Worm (Caenorhabditis elegans) whole organism, L4 larva: ENCODE results near the gene lon-2.
A peak's percentile ranks its signal among the peaks of the same experiment; 100 is the strongest.

ENCODE experiments used
- F10B5.3 ChIP-seq: sonication (generic microtip); optimal IDR thresholded peaks from 2 replicates; lab custom pipeline; 2016; ENCODE audit warnings: mild to moderate bottlenecking, missing genetic modification characterization, missing compliant biosample characterization
- F37D6.2 ChIP-seq: sonication (generic microtip); optimal IDR thresholded peaks from 2 replicates; lab custom pipeline; 2016; ENCODE audit warnings: mild to moderate bottlenecking, missing genetic modification characterization, missing compliant biosample characterization
- R02D3.7 ChIP-seq: fragments of 150-350 bp; sonication (generic microtip); optimal IDR thresholded peaks from 3 replicates; lab custom pipeline; 2014; ENCODE audit warnings: missing biosample characterization, missing genetic modification characterization
- ZK337.2 ChIP-seq: fragments of 200-800 bp; sonication (Bioruptor generic); IDR thresholded peaks from 2 replicates; pipeline ENCODE4 v1.3.6; 2022; ENCODE audit warnings: missing genetic modification reagents, missing genetic modification characterization, missing compliant biosample characterization
- ZK546.5 ChIP-seq, 2 experiments: sonication (generic microtip); optimal IDR thresholded peaks; 2 replicates each; lab custom pipeline; 2017; ENCODE audit warnings: missing biosample characterization in 2 of 2, missing genetic modification characterization in 2 of 2
- attf-4 ChIP-seq: sonication (generic microtip); optimal IDR thresholded peaks from 3 replicates; lab custom pipeline; 2017; ENCODE audit warnings: missing biosample characterization, missing genetic modification characterization
- ceh-32 ChIP-seq: sonication (generic microtip); optimal IDR thresholded peaks from 2 replicates; lab custom pipeline; 2016; ENCODE audit warnings: mild to moderate bottlenecking, missing genetic modification characterization, missing compliant biosample characterization; ENCODE audit not compliant: poor library complexity
- ceh-44 ChIP-seq: fragments of 200-800 bp; sonication (Bioruptor generic); IDR thresholded peaks from 2 replicates; pipeline ENCODE4 v1.3.6; 2022; ENCODE audit warnings: missing genetic modification reagents, missing genetic modification characterization, missing compliant biosample characterization
- ceh-62 ChIP-seq: sonication (generic microtip); optimal IDR thresholded peaks from 2 replicates; lab custom pipeline; 2017; ENCODE audit warnings: missing biosample characterization, missing genetic modification characterization
- ceh-82 ChIP-seq: sonication (generic microtip); optimal IDR thresholded peaks from 2 replicates; lab custom pipeline; 2017; ENCODE audit warnings: missing biosample characterization, missing genetic modification characterization
- daf-12 ChIP-seq: fragments of 150-350 bp; optimal IDR thresholded peaks from 2 replicates; lab custom pipeline; 2014; ENCODE audit warnings: missing biosample characterization, missing genetic modification reagents, missing genetic modification characterization
- daf-19 ChIP-seq: fragments of 200-800 bp; sonication (Bioruptor generic); conservative IDR thresholded peaks from 2 replicates; pipeline ENCODE4 v1.3.6; 2022; ENCODE audit warnings: missing genetic modification characterization, missing compliant biosample characterization
- daf-8 ChIP-seq: fragments of 200-800 bp; sonication (Bioruptor generic); IDR thresholded peaks from 2 replicates; pipeline ENCODE4 v1.3.6; 2022; ENCODE audit warnings: missing genetic modification characterization, missing compliant biosample characterization
- dmd-8 ChIP-seq: fragments of 200-800 bp; sonication (Bioruptor generic); IDR thresholded peaks from 2 replicates; pipeline ENCODE4 v1.3.6; 2022; ENCODE audit warnings: missing genetic modification characterization, missing compliant biosample characterization
- dmd-9 ChIP-seq: fragments of 200-800 bp; sonication (Bioruptor generic); IDR thresholded peaks from 2 replicates; pipeline ENCODE4 v1.3.6; 2022; ENCODE audit warnings: missing genetic modification reagents, missing genetic modification characterization, missing compliant biosample characterization
- egl-27 ChIP-seq: sonication (generic microtip); optimal IDR thresholded peaks from 3 replicates; lab custom pipeline; 2017; ENCODE audit warnings: missing biosample characterization, missing genetic modification reagents, missing genetic modification characterization
- egl-43 ChIP-seq: fragments of 200-800 bp; sonication (Bioruptor generic); IDR thresholded peaks from 2 replicates; pipeline ENCODE4 v1.3.6; 2022; ENCODE audit warnings: missing genetic modification reagents, missing genetic modification characterization, missing compliant biosample characterization
- fkh-10 ChIP-seq: fragments of 150-350 bp; optimal IDR thresholded peaks from 2 replicates; lab custom pipeline; 2014; ENCODE audit warnings: missing biosample characterization, missing genetic modification reagents, missing genetic modification characterization
- fos-1 ChIP-seq: fragments of 150-350 bp; optimal IDR thresholded peaks from 2 replicates; lab custom pipeline; 2014; ENCODE audit warnings: missing biosample characterization, missing genetic modification characterization
- jun-1 ChIP-seq: fragments of 150-350 bp; optimal IDR thresholded peaks from 2 replicates; lab custom pipeline; 2014; ENCODE audit warnings: missing biosample characterization, missing genetic modification reagents, missing genetic modification characterization
- lin-15B ChIP-seq: fragments of 150-350 bp; sonication (generic microtip); optimal IDR thresholded peaks from 3 replicates; lab custom pipeline; 2014; ENCODE audit warnings: missing biosample characterization, missing genetic modification characterization
- lin-38 ChIP-seq: fragments of 200-800 bp; sonication (Bioruptor generic); IDR thresholded peaks from 2 replicates; pipeline ENCODE4 v1.3.6; 2022; ENCODE audit warnings: missing genetic modification reagents, missing genetic modification characterization, missing compliant biosample characterization
- madf-5 ChIP-seq, 2 experiments: fragments of 200-800 bp; sonication (Bioruptor generic); IDR thresholded peaks; 2 replicates each; pipeline ENCODE4 v1.3.6; 2022; ENCODE audit warnings: missing compliant biosample characterization in 2 of 2, missing genetic modification characterization in 2 of 2
- mdt-29 ChIP-seq: fragments of 200-800 bp; sonication (Bioruptor generic); IDR thresholded peaks from 2 replicates; pipeline ENCODE4 v1.3.6; 2022; ENCODE audit warnings: missing genetic modification reagents, missing genetic modification characterization, missing compliant biosample characterization
- mep-1 ChIP-seq: fragments of 150-350 bp; sonication (generic microtip); optimal IDR thresholded peaks from 3 replicates; lab custom pipeline; 2014; ENCODE audit warnings: missing biosample characterization, missing genetic modification characterization
- mes-2 ChIP-seq: sonication (generic microtip); optimal IDR thresholded peaks from 2 replicates; lab custom pipeline; 2016; ENCODE audit warnings: missing genotype, mild to moderate bottlenecking, missing genetic modification characterization, missing compliant biosample characterization; ENCODE audit not compliant: poor library complexity, severe bottlenecking
- mxl-3 ChIP-seq: fragments of 200-800 bp; sonication (Bioruptor generic); optimal IDR thresholded peaks from 2 replicates; lab custom pipeline; 2018; ENCODE audit warnings: mild to moderate bottlenecking, missing genetic modification characterization, missing compliant biosample characterization
- nhr-10 ChIP-seq: fragments of 150-350 bp; optimal IDR thresholded peaks from 2 replicates; lab custom pipeline; 2014; ENCODE audit warnings: missing biosample characterization, missing genetic modification characterization
- nhr-111 ChIP-seq: fragments of 200-800 bp; sonication (Bioruptor generic); optimal IDR thresholded peaks from 2 replicates; lab custom pipeline; 2018; ENCODE audit warnings: mild to moderate bottlenecking, missing genetic modification characterization, missing compliant biosample characterization
- nhr-237 ChIP-seq: sonication (generic microtip); optimal IDR thresholded peaks from 2 replicates; lab custom pipeline; 2017; ENCODE audit warnings: missing biosample characterization, missing genetic modification characterization
- nhr-25 ChIP-seq: sonication (generic microtip); optimal IDR thresholded peaks from 2 replicates; lab custom pipeline; 2017; ENCODE audit warnings: missing genetic modification characterization, mild to moderate bottlenecking, missing compliant biosample characterization, antibody characterized with exemption, moderate library complexity, borderline replicate concordance; ENCODE audit not compliant: insufficient read depth
- nhr-6 ChIP-seq: fragments of 150-350 bp; optimal IDR thresholded peaks from 2 replicates; lab custom pipeline; 2014; ENCODE audit warnings: missing biosample characterization, missing genetic modification characterization
- nhr-76 ChIP-seq: fragments of 150-350 bp; optimal IDR thresholded peaks from 2 replicates; lab custom pipeline; 2014; ENCODE audit warnings: missing biosample characterization, missing genetic modification characterization
- nhr-77 ChIP-seq: fragments of 150-350 bp; optimal IDR thresholded peaks from 2 replicates; lab custom pipeline; 2014; ENCODE audit warnings: missing biosample characterization, missing genetic modification characterization
- saeg-2 ChIP-seq: fragments of 200-800 bp; sonication (Bioruptor generic); IDR thresholded peaks from 2 replicates; pipeline ENCODE4 v1.3.6; 2022; ENCODE audit warnings: missing genetic modification reagents, missing genetic modification characterization, missing compliant biosample characterization
- set-16 ChIP-seq: fragments of 200-800 bp; sonication (Bioruptor generic); IDR thresholded peaks from 2 replicates; pipeline ENCODE4 v1.3.6; 2022; ENCODE audit warnings: missing genetic modification reagents, missing genetic modification characterization, missing compliant biosample characterization
- skn-1 ChIP-seq: fragments of 150-350 bp; optimal IDR thresholded peaks from 2 replicates; lab custom pipeline; 2014; ENCODE audit warnings: missing biosample characterization, missing genetic modification characterization
- spr-1 ChIP-seq: sonication (generic microtip); optimal IDR thresholded peaks from 2 replicates; lab custom pipeline; 2016; ENCODE audit warnings: mild to moderate bottlenecking, missing genetic modification characterization, missing compliant biosample characterization
- spr-3 ChIP-seq: fragments of 200-800 bp; sonication (Bioruptor generic); optimal IDR thresholded peaks from 2 replicates; lab custom pipeline; 2018; ENCODE audit warnings: mild to moderate bottlenecking, missing genetic modification characterization, missing compliant biosample characterization
- unc-130 ChIP-seq: sonication (generic microtip); optimal IDR thresholded peaks from 2 replicates; lab custom pipeline; 2016; ENCODE audit warnings: missing genetic modification reagents, missing genetic modification characterization, missing compliant biosample characterization
- unc-39 ChIP-seq: sonication (generic microtip); optimal IDR thresholded peaks from 2 replicates; lab custom pipeline; 2017; ENCODE audit warnings: missing biosample characterization, missing genetic modification characterization
- unc-62 ChIP-seq, 3 experiments: fragments of 150-350 bp in 1 of 3; sonication (generic microtip); optimal IDR thresholded peaks in 2 of 3; peaks in 1 of 3; 1 replicate in 1 of 3; 2 replicates in 2 of 3; lab custom pipeline; 2014 to 2017; ENCODE audit warnings: missing biosample characterization in 3 of 3, missing genetic modification characterization in 3 of 3, missing genetic modification reagents in 3 of 3, missing genotype in 1 of 3
- vab-7 ChIP-seq: fragments of 200-800 bp; sonication (Bioruptor generic); IDR thresholded peaks from 2 replicates; pipeline ENCODE4 v1.3.6; 2022; ENCODE audit warnings: missing genetic modification reagents, missing genetic modification characterization, missing compliant biosample characterization
- zag-1 ChIP-seq: fragments of 150-350 bp; optimal IDR thresholded peaks from 2 replicates; lab custom pipeline; 2014; ENCODE audit warnings: missing biosample characterization, missing genetic modification characterization
- zfp-2 ChIP-seq: sonication (generic microtip); optimal IDR thresholded peaks from 2 replicates; lab custom pipeline; 2016; ENCODE audit warnings: mild to moderate bottlenecking, missing genetic modification characterization, missing compliant biosample characterization
- zfp-3 ChIP-seq: fragments of 200-800 bp; sonication (Bioruptor generic); conservative IDR thresholded peaks from 2 replicates; pipeline ENCODE4 v1.3.6; 2022; ENCODE audit warnings: missing genetic modification reagents, missing genetic modification characterization, missing compliant biosample characterization
- zip-11 ChIP-seq: fragments of 200-800 bp; sonication (Bioruptor generic); IDR thresholded peaks from 2 replicates; pipeline ENCODE4 v1.3.6; 2022; ENCODE audit warnings: missing genetic modification characterization, missing compliant biosample characterization

The lon-2 gene

DNA sequence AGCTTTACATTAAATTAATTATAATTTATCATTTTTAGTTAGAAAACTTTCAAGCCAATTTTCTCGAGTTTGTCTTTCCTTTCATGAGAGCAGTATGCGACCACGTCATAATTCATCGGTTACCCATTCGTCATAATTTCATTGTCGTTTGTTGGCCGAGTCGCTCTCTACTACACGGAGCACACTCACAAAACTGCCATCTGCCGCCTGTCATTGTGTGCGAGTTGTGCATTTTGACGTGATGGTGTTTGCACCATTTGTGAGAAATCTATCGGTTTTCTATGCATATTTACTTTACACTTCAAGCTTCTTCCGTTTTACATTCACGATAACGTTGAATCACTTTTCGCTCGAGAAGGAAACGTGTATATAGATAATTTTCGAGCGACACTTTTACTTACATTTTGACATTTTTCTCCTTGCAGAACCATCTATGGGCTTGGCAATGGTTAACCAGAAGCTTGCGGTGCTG is 42.1 kb downstream of the lon-2 start, which contains the start of gene dhhc-10 (continued):
- TF ChIP-seq F10B5.3 (tag; lab: Kevin White, UChicago) = no peak
- TF ChIP-seq daf-19 = no peak
- TF ChIP-seq daf-8 = no peak
- no peak for TF ChIP-seq zfp-3 (GFP tag; lab: Robert Waterston, UW)
- TF ChIP-seq mdt-29 (GFP tag; lab: Robert Waterston, UW) = no peak
- TF ChIP-seq nhr-111 = no peak
- TF ChIP-seq ceh-62 = no peak
- peak; percentile 62; the same call in 1 of the 2 replicates for TF ChIP-seq egl-43 (GFP tag; lab: Robert Waterston, UW)
- 0 out of 2 replicates have a peak, but pooled peaks have one; percentile 14 for TF ChIP-seq lin-38 (GFP tag; lab: Robert Waterston, UW)
- TF ChIP-seq F37D6.2 (tag; lab: Kevin White, UChicago) = no peak
- no peak for TF ChIP-seq ZK337.2 (GFP tag; lab: Robert Waterston, UW)
- no peak for TF ChIP-seq spr-1 (tag; lab: Kevin White, UChicago)
- no peak for TF ChIP-seq lin-15B (tag; lab: Kevin White, UChicago)
- TF ChIP-seq daf-12 = no peak
- TF ChIP-seq nhr-76 = no peak
- TF ChIP-seq zip-11 = no peak
- TF ChIP-seq zfp-2 (tag; lab: Kevin White, UChicago) = no peak
- no peak for TF ChIP-seq saeg-2 (GFP tag; lab: Robert Waterston, UW)
- no peak for TF ChIP-seq attf-4 (tag; lab: Kevin White, UChicago)
- TF ChIP-seq nhr-25 (tag; lab: Kevin White, UChicago) = no peak
- no peak for TF ChIP-seq unc-130 (GFP tag; lab: Kevin White, UChicago)
- no peak for TF ChIP-seq ceh-44 (GFP tag; lab: Robert Waterston, UW)
- no peak for TF ChIP-seq dmd-9 (GFP tag; lab: Robert Waterston, UW)
- peak; percentile 68 for TF ChIP-seq nhr-77 (tag; lab: Kevin White, UChicago)
- TF ChIP-seq mep-1 (tag; lab: Kevin White, UChicago) = peak; percentile 67
- TF ChIP-seq nhr-10 = no peak
- TF ChIP-seq set-16 (GFP tag; lab: Robert Waterston, UW) = no peak
- no peak for TF ChIP-seq egl-27 (tag; lab: Kevin White, UChicago)
- TF ChIP-seq spr-3 (GFP tag; lab: Kevin White, UChicago) = no peak
- TF ChIP-seq fos-1 = no peak
- TF ChIP-seq dmd-8 = no peak
- no peak for TF ChIP-seq fkh-10 (GFP tag; lab: Kevin White, UChicago)
- no peak for TF ChIP-seq unc-62 (GFP tag; optimal IDR thresholded peaks at IDR 0.05 in 1 of 2; lab: Kevin White, UChicago)
- no peak for TF ChIP-seq unc-62 (tag; optimal IDR thresholded peaks at IDR 0.05; lab: Kevin White, UChicago)
- TF ChIP-seq mxl-3 (GFP tag; lab: Kevin White, UChicago) = peak; percentile 58

DNA sequence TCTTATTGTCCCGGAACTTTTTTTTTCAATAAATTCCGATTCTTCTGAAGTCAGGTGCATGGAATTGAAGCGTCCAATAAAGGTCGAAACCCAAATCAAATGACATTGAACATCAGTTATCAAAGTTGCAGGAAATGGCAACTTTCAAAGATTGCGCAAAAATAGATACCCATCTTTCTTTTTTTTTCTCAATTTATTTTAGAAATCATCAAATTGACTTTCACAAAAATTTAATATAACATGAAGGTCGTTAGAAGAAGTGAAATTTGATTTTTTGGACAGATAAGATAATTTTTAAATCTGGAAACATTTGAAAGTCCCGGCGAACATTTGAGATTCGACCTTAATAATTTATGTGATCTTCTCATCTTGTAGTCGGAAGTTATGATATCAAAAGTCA is 43.2 kb downstream of the lon-2 start:
- no peak for TF ChIP-seq madf-5 (GFP tag; IDR thresholded peaks at IDR 0.05; lab: Robert Waterston, UW)
- no peak for TF ChIP-seq nhr-237 (tag; lab: Kevin White, UChicago)
- no peak for TF ChIP-seq ZK546.5 (tag; optimal IDR thresholded peaks at IDR 0.05; lab: Kevin White, UChicago)
- TF ChIP-seq zag-1 = no peak
- peak; percentile 29 for TF ChIP-seq nhr-25 (tag; lab: Kevin White, UChicago)
- no peak for TF ChIP-seq unc-39 (tag; lab: Kevin White, UChicago)

DNA sequence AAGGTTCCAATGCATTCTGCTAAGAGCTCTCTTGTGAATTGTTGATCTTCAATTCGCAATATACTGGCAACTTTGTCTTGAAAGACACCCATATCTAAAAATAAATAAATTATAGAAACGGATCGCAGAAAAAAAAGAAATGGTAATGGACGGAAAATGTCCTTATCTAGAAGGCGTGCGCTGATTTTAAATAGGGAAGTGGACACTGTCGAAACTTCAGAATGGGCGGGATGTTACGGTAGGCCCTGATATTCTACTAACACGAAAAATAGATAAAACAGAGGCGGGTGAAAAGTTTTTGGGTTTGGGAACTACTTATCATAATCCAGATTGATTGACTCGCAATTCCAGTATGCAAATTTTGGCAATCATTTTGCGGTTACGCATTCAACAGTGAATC is 44.0 kb downstream of the lon-2 start, which contains the start of gene aqp-8:
Gene aqp-8 (minus strand): TSS at position 101 of the 400 bp plus-strand sequence.
- TF ChIP-seq zip-11 (no peak), mes-2 (no peak), jun-1 (no peak), nhr-6 (tag; lab: Kevin White, UChicago) (no peak), vab-7 (GFP tag; lab: Robert Waterston, UW) (no peak), ceh-32 (tag; lab: Kevin White, UChicago) (no peak), R02D3.7 (tag; lab: Kevin White, UChicago) (no peak), lin-15B (tag; lab: Kevin White, UChicago) (no peak), zfp-2 (tag; lab: Kevin White, UChicago) (no peak), nhr-76 (no peak), ceh-82 (tag; lab: Kevin White, UChicago) (no peak), skn-1 (no peak)
